Fruit fly (Drosophila melanogaster): Measurements from ENCODE around the gene CG33270.

- no peak for TF ChIP-seq CTCF (optimal IDR thresholded peaks at IDR 0.05)
- TF ChIP-seq CG8478 (optimal IDR thresholded peaks at IDR 0.05): no peak
Observed at dm6 chr3L:11540330-11540702, 38.1 kb downstream of the CG33270 start.
